Fruit fly (Drosophila melanogaster) whole organism, prepupa: ENCODE measurements around the gene Tnpo.

Source experiments
- CG11294 ChIP-seq: fragments of 200-800 bp; sonication (Bioruptor generic); IDR thresholded peaks from 2 replicates; pipeline ENCODE4 v1.3.6; 2022; ENCODE audit warnings: missing biosample characterization, missing genetic modification characterization
- CG11762 ChIP-seq: fragments of 200-800 bp; sonication (Bioruptor generic); optimal IDR thresholded peaks from 3 replicates; lab custom pipeline; 2016; ENCODE audit warnings: missing biosample characterization, missing genetic modification characterization; ENCODE audit not compliant: insufficient read depth
- CG11902 ChIP-seq: fragments of 200-800 bp; sonication (Bioruptor generic); optimal IDR thresholded peaks from 3 replicates; lab custom pipeline; 2016; ENCODE audit warnings: missing biosample characterization, missing genetic modification characterization
- CG15336 ChIP-seq: fragments of 200-800 bp; sonication (Bioruptor generic); IDR thresholded peaks from 2 replicates; pipeline ENCODE4 v1.3.6; 2022; ENCODE audit warnings: missing biosample characterization, missing genetic modification characterization
- CG1621 ChIP-seq: fragments of 200-800 bp; sonication (Bioruptor generic); optimal IDR thresholded peaks from 3 replicates; lab custom pipeline; 2018; ENCODE audit warnings: missing biosample characterization, mild to moderate bottlenecking, missing genetic modification characterization
- CG3032 ChIP-seq: fragments of 200-800 bp; optimal IDR thresholded peaks from 2 replicates; lab custom pipeline; 2019; ENCODE audit warnings: missing biosample characterization, mild to moderate bottlenecking, missing genetic modification characterization, moderate library complexity
- CG32006 ChIP-seq: fragments of 200-800 bp; sonication (Bioruptor generic); optimal IDR thresholded peaks from 3 replicates; lab custom pipeline; 2017; ENCODE audit warnings: missing biosample characterization, mild to moderate bottlenecking, missing genetic modification characterization
- CG3919 ChIP-seq: fragments of 200-800 bp; sonication (Bioruptor generic); optimal IDR thresholded peaks from 3 replicates; lab custom pipeline; 2016; ENCODE audit warnings: missing biosample characterization, missing genetic modification characterization
- CG6163 ChIP-seq: fragments of 200-800 bp; sonication (Bioruptor generic); IDR thresholded peaks from 3 replicates; pipeline ENCODE4 v1.3.6; 2022; ENCODE audit warnings: missing biosample characterization, missing genetic modification characterization
- CG6276 ChIP-seq: fragments of 200-800 bp; sonication (Bioruptor generic); optimal IDR thresholded peaks from 2 replicates; lab custom pipeline; 2017; ENCODE audit warnings: missing biosample characterization, mild to moderate bottlenecking, missing genetic modification characterization
- CG6792 ChIP-seq: fragments of 200-800 bp; sonication (Bioruptor generic); optimal IDR thresholded peaks from 3 replicates; lab custom pipeline; 2016; ENCODE audit warnings: missing biosample characterization, missing genetic modification characterization
- CG6854 ChIP-seq: fragments of 200-800 bp; sonication (Bioruptor generic); optimal IDR thresholded peaks from 2 replicates; lab custom pipeline; 2017; ENCODE audit warnings: missing biosample characterization, mild to moderate bottlenecking, missing genetic modification characterization
- CG7368 ChIP-seq: fragments of 200-800 bp; sonication (Bioruptor generic); optimal IDR thresholded peaks from 3 replicates; lab custom pipeline; 2016; ENCODE audit warnings: missing biosample characterization, missing genetic modification characterization
- CG8119 ChIP-seq: fragments of 200-800 bp; sonication (Bioruptor generic); IDR thresholded peaks from 3 replicates; pipeline ENCODE4 v1.3.6; 2022; ENCODE audit warnings: missing biosample characterization, missing genetic modification characterization
- CG8632 ChIP-seq: fragments of 200-800 bp; sonication (Bioruptor generic); optimal IDR thresholded peaks from 3 replicates; lab custom pipeline; 2016; ENCODE audit warnings: missing biosample characterization, missing genetic modification characterization
- CG9139 ChIP-seq: fragments of 200-800 bp; sonication (Bioruptor generic); optimal IDR thresholded peaks from 3 replicates; lab custom pipeline; 2017; ENCODE audit warnings: missing biosample characterization, mild to moderate bottlenecking, missing genetic modification characterization
- Eip75B ChIP-seq: fragments of 200-800 bp; sonication (Bioruptor generic); optimal IDR thresholded peaks from 3 replicates; lab custom pipeline; 2016; ENCODE audit warnings: missing biosample characterization, missing genetic modification characterization
- Eip78C ChIP-seq: fragments of 200-800 bp; sonication (Bioruptor generic); peaks from one replicate; lab custom pipeline; 2016; ENCODE audit warnings: missing biosample characterization, missing genetic modification characterization
- Eip93F ChIP-seq: fragments of 200-800 bp; sonication (Bioruptor generic); optimal IDR thresholded peaks from 2 replicates; lab custom pipeline; 2016; ENCODE audit warnings: missing biosample characterization, mild to moderate bottlenecking, missing genetic modification characterization
- Ets21C ChIP-seq: fragments of 200-800 bp; sonication (Bioruptor generic); optimal IDR thresholded peaks from 3 replicates; lab custom pipeline; 2016; ENCODE audit warnings: missing biosample characterization, missing genetic modification characterization
- Ets96B ChIP-seq: fragments of 200-800 bp; optimal IDR thresholded peaks from 2 replicates; lab custom pipeline; 2019; ENCODE audit warnings: missing biosample characterization, mild to moderate bottlenecking, missing genetic modification characterization, moderate library complexity
- Gug ChIP-seq: fragments of 200-800 bp; sonication (Bioruptor generic); IDR thresholded peaks from 2 replicates; pipeline ENCODE4 v1.3.6; 2022; ENCODE audit warnings: missing biosample characterization, missing genetic modification characterization
- Hr39 ChIP-seq: fragments of 200-800 bp; sonication (Bioruptor generic); optimal IDR thresholded peaks from 2 replicates; lab custom pipeline; 2016; ENCODE audit warnings: missing biosample characterization, missing genetic modification characterization
- Hr4 ChIP-seq: fragments of 200-800 bp; sonication (Bioruptor generic); optimal IDR thresholded peaks from 3 replicates; lab custom pipeline; 2016; ENCODE audit warnings: missing biosample characterization, missing genetic modification characterization
- Lpt ChIP-seq: fragments of 200-800 bp; sonication (Bioruptor generic); optimal IDR thresholded peaks from 3 replicates; lab custom pipeline; 2016; ENCODE audit warnings: missing biosample characterization, missing genetic modification characterization
- OdsH ChIP-seq: fragments of 200-800 bp; sonication (Bioruptor generic); optimal IDR thresholded peaks from 3 replicates; lab custom pipeline; 2016; ENCODE audit warnings: missing biosample characterization, missing genetic modification characterization
- Sox102F ChIP-seq: fragments of 200-800 bp; sonication (Bioruptor generic); optimal IDR thresholded peaks from 2 replicates; lab custom pipeline; 2016; ENCODE audit warnings: missing biosample characterization, mild to moderate bottlenecking, missing genetic modification characterization
- Sox15 ChIP-seq: fragments of 200-800 bp; sonication (Bioruptor generic); optimal IDR thresholded peaks from 3 replicates; lab custom pipeline; 2016; ENCODE audit warnings: missing biosample characterization, missing genetic modification characterization
- achi ChIP-seq: fragments of 200-800 bp; sonication (Bioruptor generic); optimal IDR thresholded peaks from 3 replicates; lab custom pipeline; 2016; ENCODE audit warnings: missing biosample characterization, missing genetic modification characterization
- acj6 ChIP-seq: fragments of 200-800 bp; sonication (Bioruptor generic); optimal IDR thresholded peaks from 3 replicates; lab custom pipeline; 2016; ENCODE audit warnings: missing biosample characterization, missing genetic modification characterization
- dac ChIP-seq: fragments of 200-800 bp; sonication (Bioruptor generic); optimal IDR thresholded peaks from 2 replicates; lab custom pipeline; 2017; ENCODE audit warnings: missing biosample characterization, mild to moderate bottlenecking, missing genetic modification characterization
- dsx ChIP-seq: fragments of 200-800 bp; optimal IDR thresholded peaks from 3 replicates; lab custom pipeline; 2019; ENCODE audit warnings: missing biosample characterization, mild to moderate bottlenecking, missing genetic modification characterization, moderate library complexity; ENCODE audit not compliant: poor library complexity, severe bottlenecking
- eg ChIP-seq: fragments of 200-800 bp; sonication (Bioruptor generic); IDR thresholded peaks from 3 replicates; pipeline ENCODE4 v1.3.6; 2022; ENCODE audit warnings: missing biosample characterization, missing genetic modification characterization
- esn ChIP-seq: fragments of 200-800 bp; sonication (Bioruptor generic); optimal IDR thresholded peaks from 2 replicates; lab custom pipeline; 2016; ENCODE audit warnings: missing biosample characterization, mild to moderate bottlenecking, missing genetic modification characterization, moderate library complexity
- fd59A ChIP-seq: fragments of 200-800 bp; sonication (Bioruptor generic); optimal IDR thresholded peaks from 2 replicates; lab custom pipeline; 2017; ENCODE audit warnings: missing biosample characterization, mild to moderate bottlenecking, missing genetic modification characterization, missing genetic modification reagents
- lz ChIP-seq: fragments of 200-800 bp; sonication (Bioruptor generic); optimal IDR thresholded peaks from 3 replicates; lab custom pipeline; 2016; ENCODE audit warnings: missing biosample characterization, missing genetic modification characterization
- salr ChIP-seq, 2 experiments: fragments of 200-800 bp; sonication (Bioruptor generic); optimal IDR thresholded peaks; 3 replicates each; lab custom pipeline; 2016 to 2018; ENCODE audit warnings: missing biosample characterization in 2 of 2, missing genetic modification characterization in 2 of 2, mild to moderate bottlenecking in 1 of 2
- spab ChIP-seq: fragments of 200-800 bp; sonication (Bioruptor generic); optimal IDR thresholded peaks from 2 replicates; lab custom pipeline; 2017; ENCODE audit warnings: missing biosample characterization, mild to moderate bottlenecking, missing genetic modification characterization, missing genetic modification reagents
- ss ChIP-seq, 2 experiments: fragments of 200-800 bp; sonication (Bioruptor generic); optimal IDR thresholded peaks; 2 replicates in 1 of 2; 3 replicates in 1 of 2; lab custom pipeline; 2017 to 2018; ENCODE audit warnings: mild to moderate bottlenecking in 2 of 2, missing biosample characterization in 2 of 2, missing genetic modification characterization in 2 of 2, moderate library complexity in 1 of 2
- topi ChIP-seq: fragments of 200-800 bp; sonication (Bioruptor generic); optimal IDR thresholded peaks from 3 replicates; lab custom pipeline; 2016; ENCODE audit warnings: missing biosample characterization, missing genetic modification characterization

Gene Tnpo

dm6 chr3L:6162483-6163128, 30.7 kb upstream of the Tnpo start, which contains the start of gene Prdm13:
Gene Prdm13 (plus strand): TSS chr3L:6163127.
- TF ChIP-seq OdsH (no peak), CG11902 (GFP tag; lab: Kevin White, UChicago) (no peak), CG9139 (GFP tag; lab: Kevin White, UChicago) (no peak), CG32006 (GFP tag; lab: Kevin White, UChicago) (no peak), CG3919 (GFP tag; lab: Kevin White, UChicago) (no peak), fd59A (GFP tag; lab: Kevin White, UChicago) (no peak), Sox15 (GFP tag; lab: Kevin White, UChicago) (no peak), CG8119 (GFP tag; lab: Robert Waterston, UW) (no peak), CG6163 (GFP tag; lab: Robert Waterston, UW) (no peak), topi (GFP tag; lab: Kevin White, UChicago) (no peak), CG6792 (GFP tag; lab: Kevin White, UChicago) (no peak), spab (GFP tag; lab: Kevin White, UChicago) (no peak), Hr4 (GFP tag; lab: Kevin White, UChicago) (no peak), CG1621 (tag; lab: Kevin White, UChicago) (no peak), CG6276 (no peak), CG3032 (tag; lab: Kevin White, UChicago) (no peak), Eip93F (no peak), CG11762 (GFP tag; lab: Kevin White, UChicago) (no peak), Hr39 (GFP tag; lab: Kevin White, UChicago) (no peak)
- TF ChIP-seq, all 60 proteins: peak for 0

dm6 chr3L:6173826-6174255, 19.4 kb upstream of the Tnpo start, which contains the start of the genes fmt and CG7376:
Gene fmt (minus strand): TSS chr3L:6173880.
Gene CG7376 (plus strand): TSS chr3L:6174248.
- TF ChIP-seq dsx (GFP tag; lab: Kevin White, UChicago) (no peak), spab (GFP tag; lab: Kevin White, UChicago) (no peak), CG15336 (GFP tag; lab: Robert Waterston, UW) (no peak), salr (GFP tag; optimal IDR thresholded peaks at IDR 0.05; lab: Kevin White, UChicago) (no peak), CG11294 (GFP tag; lab: Robert Waterston, UW) (no peak), achi (GFP tag; lab: Kevin White, UChicago) (no peak), acj6 (no peak), CG7368 (GFP tag; lab: Kevin White, UChicago) (no peak), Eip75B (no peak), CG8632 (GFP tag; lab: Kevin White, UChicago) (no peak), CG6792 (GFP tag; lab: Kevin White, UChicago) (no peak), CG1621 (tag; lab: Kevin White, UChicago) (no peak), Eip93F (no peak), Gug (GFP tag; lab: Robert Waterston, UW) (peak; percentile 14; the same call in 1 of the 2 replicates), CG11902 (GFP tag; lab: Kevin White, UChicago) (no peak), fd59A (GFP tag; lab: Kevin White, UChicago) (no peak), Sox15 (GFP tag; lab: Kevin White, UChicago) (peak; percentile 18), Ets21C (no peak), CG3032 (tag; lab: Kevin White, UChicago) (peak; percentile 57), dac (no peak), CG6276 (no peak), eg (no peak), CG8119 (GFP tag; lab: Robert Waterston, UW) (no peak), Sox102F (GFP tag; lab: Kevin White, UChicago) (no peak), esn (GFP tag; lab: Kevin White, UChicago) (peak; percentile 53), ss (GFP tag; optimal IDR thresholded peaks at IDR 0.05; lab: Kevin White, UChicago) (no peak), topi (GFP tag; lab: Kevin White, UChicago) (no peak), Ets96B (tag; lab: Kevin White, UChicago) (no peak), Lpt (GFP tag; lab: Kevin White, UChicago) (no peak), Eip78C (GFP tag; lab: Kevin White, UChicago) (no peak), lz (GFP tag; lab: Kevin White, UChicago) (no peak), Hr39 (GFP tag; lab: Kevin White, UChicago) (no peak), CG6854 (GFP tag; lab: Kevin White, UChicago) (no peak)
